Worm (Caenorhabditis elegans): ENCODE data around the gene clec-55.

Gene clec-55

DNA sequence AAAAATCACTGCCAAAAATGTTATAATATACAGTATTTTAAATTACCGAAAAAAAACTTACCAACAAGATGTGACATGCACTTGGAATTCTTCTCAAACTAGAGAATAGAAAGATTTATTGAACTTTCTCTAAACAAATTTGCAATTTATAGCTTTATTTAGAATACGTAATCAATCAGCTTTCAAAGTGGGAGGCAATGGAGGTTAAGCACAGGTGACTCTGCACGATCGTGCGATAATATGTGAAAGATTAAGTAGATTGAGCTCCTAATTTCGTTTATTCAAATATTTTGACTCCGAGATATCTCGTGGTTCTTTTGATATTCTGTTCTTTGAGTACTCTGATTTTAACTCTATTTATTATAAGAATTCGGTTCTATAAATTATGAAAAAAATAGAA lies 38.9 kb downstream of the clec-55 start, which contains the start of gene R02D5.6:
Gene R02D5.6, minus strand, starts transcription at position 101 of the 400 bp plus-strand sequence.
- TF ChIP-seq peb-1 (tag; optimal IDR thresholded peaks at IDR 0.05) (no peak), nhr-10 (tag; optimal IDR thresholded peaks at IDR 0.05) (no peak), gmeb-1 (tag; optimal IDR thresholded peaks at IDR 0.05) (no peak), nhr-25 (tag; optimal IDR thresholded peaks at IDR 0.05) (no peak), lin-11 (tag; optimal IDR thresholded peaks at IDR 0.05) (no peak), mdl-1 (tag; optimal IDR thresholded peaks at IDR 0.05) (no peak), skn-1 (tag; optimal IDR thresholded peaks at IDR 0.05) (no peak), unc-39 (tag; optimal IDR thresholded peaks at IDR 0.05) (no peak), dmd-4 (tag; optimal IDR thresholded peaks at IDR 0.05) (no peak), ceh-16 (tag; optimal IDR thresholded peaks at IDR 0.05) (no peak), elt-3 (tag; optimal IDR thresholded peaks at IDR 0.05) (no peak)

DNA sequence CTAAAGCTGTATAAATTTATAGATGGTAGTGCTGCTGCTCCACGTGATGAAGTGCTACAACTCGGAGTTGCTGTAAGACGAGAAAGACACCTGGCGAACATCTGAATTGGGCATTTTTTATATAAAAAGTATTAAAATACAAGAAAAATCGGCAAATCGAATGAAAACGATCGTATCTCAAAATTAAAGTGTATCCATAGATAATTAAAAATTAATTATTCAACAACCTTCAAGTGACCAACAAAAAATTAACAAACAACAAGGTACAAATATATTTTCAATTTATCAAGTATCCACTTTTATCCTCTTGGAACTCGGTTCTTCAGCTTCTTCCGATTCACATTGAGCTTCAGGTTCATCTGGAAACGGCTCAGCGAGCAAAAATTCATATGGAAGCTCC lies 40.2 kb downstream of the clec-55 start, which contains the start of gene R02D5.8:
Gene R02D5.8, minus strand, starts transcription at position 101 of the 400 bp plus-strand sequence.
- TF ChIP-seq ZK546.5 (tag; optimal IDR thresholded peaks at IDR 0.05) (no peak), snpc-4 (tag; optimal IDR thresholded peaks at IDR 0.05) (no peak), C34F6.9 (tag; optimal IDR thresholded peaks at IDR 0.05) (no peak)

DNA sequence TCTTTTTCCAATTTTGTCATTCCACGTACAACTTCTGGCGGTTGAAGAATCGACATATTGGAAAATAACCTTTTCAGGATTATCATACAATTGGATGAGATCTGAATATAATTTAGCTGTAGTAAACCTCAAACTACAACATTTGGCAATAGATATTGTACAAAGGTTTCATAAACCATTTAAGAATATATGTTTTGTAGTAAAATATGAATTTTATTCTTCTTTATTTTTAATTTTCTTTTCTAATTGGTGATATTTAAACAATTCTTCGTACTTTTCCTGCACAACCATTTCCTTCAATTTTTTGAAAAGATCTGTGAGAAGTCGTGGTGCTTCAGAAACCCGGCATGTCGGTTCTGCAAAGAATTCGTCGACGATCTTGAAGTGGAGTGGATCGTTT lies 41.9 kb downstream of the clec-55 start, which contains the start of gene C53A5.17:
Gene C53A5.17, minus strand, starts transcription at position 101 of the 400 bp plus-strand sequence.
- TF ChIP-seq lin-13 (GFP tag; optimal IDR thresholded peaks at IDR 0.05) (no peak), nhr-21 (tag; optimal IDR thresholded peaks at IDR 0.05) (no peak), ama-1 (optimal IDR thresholded peaks at IDR 0.05) (no peak), skn-1 (tag; optimal IDR thresholded peaks at IDR 0.05) (no peak), zag-1 (tag; optimal IDR thresholded peaks at IDR 0.05) (no peak), snpc-4 (tag; optimal IDR thresholded peaks at IDR 0.05) (no peak), lin-11 (tag; optimal IDR thresholded peaks at IDR 0.05) (no peak), nhr-77 (tag; optimal IDR thresholded peaks at IDR 0.05) (no peak), dmd-4 (tag; optimal IDR thresholded peaks at IDR 0.05) (no peak), nhr-129 (tag; optimal IDR thresholded peaks at IDR 0.05) (no peak)

DNA sequence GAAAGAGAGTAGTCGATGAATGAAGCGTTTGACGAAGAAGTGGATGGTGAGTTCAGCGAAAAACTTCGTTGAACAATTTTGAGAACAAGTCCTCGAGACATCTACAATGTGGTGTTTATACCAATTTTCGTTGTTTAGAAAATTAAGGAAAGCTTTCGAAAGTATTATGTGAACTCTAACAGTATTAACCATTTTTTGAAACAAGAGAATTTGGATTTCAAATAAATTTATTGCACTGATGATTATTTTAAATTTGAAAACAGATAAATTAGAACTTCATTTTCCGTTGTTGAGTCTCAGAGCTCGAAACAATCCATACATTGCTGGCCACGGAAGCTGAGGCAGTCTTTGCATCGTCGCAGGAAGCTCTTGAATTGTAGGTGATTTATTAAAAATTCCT lies 43.4 kb downstream of the clec-55 start, which contains the start of gene C53A5.16:
Gene C53A5.16, minus strand, starts transcription at position 101 of the 400 bp plus-strand sequence.
- TF ChIP-seq C34F6.9 (tag; optimal IDR thresholded peaks at IDR 0.05) (no peak), egl-27 (tag; optimal IDR thresholded peaks at IDR 0.05) (no peak), dmd-4 (tag; optimal IDR thresholded peaks at IDR 0.05) (no peak), nhr-25 (tag; optimal IDR thresholded peaks at IDR 0.05) (no peak), zag-1 (tag; optimal IDR thresholded peaks at IDR 0.05) (no peak)

DNA sequence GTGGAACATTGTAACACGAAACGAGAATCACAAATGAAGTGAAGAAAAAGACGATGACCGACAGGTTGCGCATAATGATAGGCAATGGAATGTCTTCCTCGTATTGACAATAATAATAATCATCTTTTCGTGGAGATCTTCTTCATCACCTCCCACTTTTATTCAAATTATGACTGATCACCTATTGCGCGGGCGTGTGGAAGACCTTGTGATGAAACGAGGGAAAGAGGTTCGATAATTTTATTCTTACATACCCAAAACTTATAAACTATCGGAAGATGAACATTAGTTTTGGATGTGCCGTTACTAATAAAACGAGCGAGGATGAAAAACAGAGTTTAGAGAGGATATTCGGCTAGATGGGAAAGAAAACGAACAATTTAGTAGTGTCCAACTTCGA lies 44.0 kb downstream of the clec-55 start, which contains the start of gene C53A5.2:
Gene C53A5.2, minus strand, starts transcription at position 101 of the 400 bp plus-strand sequence.
- TF ChIP-seq blmp-1 (tag; optimal IDR thresholded peaks at IDR 0.05; ENCODE audit: insufficient read depth) = no peak
- no peak for TF ChIP-seq Y55F3AM.14 (GFP tag; optimal IDR thresholded peaks at IDR 0.05)
- TF ChIP-seq gmeb-1 (tag; optimal IDR thresholded peaks at IDR 0.05) = no peak
- TF ChIP-seq ZK546.5 (tag; optimal IDR thresholded peaks at IDR 0.05) = no peak

DNA sequence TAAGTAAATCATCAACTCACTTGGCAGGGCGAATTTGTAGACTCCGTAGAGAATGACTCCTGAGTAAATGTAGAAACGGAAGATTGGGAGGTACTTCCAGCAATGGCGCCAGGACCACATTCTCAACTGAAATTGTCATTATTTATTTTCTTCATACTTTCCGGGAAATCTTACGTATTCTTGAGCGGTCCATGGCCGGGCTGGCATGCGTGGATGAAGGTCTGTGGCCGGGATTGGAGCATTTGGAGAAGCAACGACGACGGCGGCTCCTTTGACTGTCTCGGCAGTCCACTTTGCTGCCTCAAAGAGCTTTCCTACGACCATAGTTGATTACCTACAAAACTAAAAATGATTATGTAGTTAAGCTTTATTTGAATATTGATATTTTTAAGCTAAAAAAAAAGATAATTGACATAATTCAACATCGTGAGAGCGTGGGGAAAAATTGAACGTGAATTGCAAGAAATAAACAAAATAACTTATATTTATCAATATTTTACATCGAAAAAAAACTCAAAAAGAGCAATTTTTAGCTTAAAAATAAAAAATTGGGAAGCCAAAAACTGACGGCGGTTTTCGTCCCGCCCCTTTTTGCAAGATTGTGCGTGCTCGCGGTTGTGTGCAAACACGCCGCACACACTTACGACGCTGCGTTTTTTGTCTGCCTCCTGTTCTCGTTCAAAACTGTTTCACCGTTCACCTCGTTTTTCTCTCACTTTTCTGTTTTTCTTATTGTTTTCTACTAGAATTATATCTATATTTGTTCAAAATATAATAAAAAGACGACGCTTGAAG lies 44.9 kb downstream of the clec-55 start, which contains the start of gene ril-1:
Gene ril-1, minus strand, starts transcription at position 342 of the 795 bp plus-strand sequence.
- TF ChIP-seq lin-13 (GFP tag; optimal IDR thresholded peaks at IDR 0.05) = peak; percentile 20
- TF ChIP-seq ZK546.5 (tag; optimal IDR thresholded peaks at IDR 0.05) = no peak
- peak; percentile 34 for TF ChIP-seq nhr-129 (tag; optimal IDR thresholded peaks at IDR 0.05)
- TF ChIP-seq unc-55 (GFP tag; optimal IDR thresholded peaks at IDR 0.05) = peak; percentile 74
- no peak for TF ChIP-seq nhr-10 (tag; optimal IDR thresholded peaks at IDR 0.05)
- TF ChIP-seq sem-4 (tag; optimal IDR thresholded peaks at IDR 0.05) = no peak
- no peak for TF ChIP-seq ztf-1 (GFP tag; conservative IDR thresholded peaks at IDR 0.05)
- no peak for TF ChIP-seq alr-1 (tag; optimal IDR thresholded peaks at IDR 0.05)
- no peak for TF ChIP-seq ceh-16 (tag; optimal IDR thresholded peaks at IDR 0.05)
- TF ChIP-seq skn-1 (tag; optimal IDR thresholded peaks at IDR 0.05) = peak; percentile 60
- peak in 1 of 2 experiments; percentile 52 for TF ChIP-seq lsy-2 (tag; optimal IDR thresholded peaks at IDR 0.05)
- no peak for TF ChIP-seq nhr-11 (tag; optimal IDR thresholded peaks at IDR 0.05)
- TF ChIP-seq mbf-1 (tag; optimal IDR thresholded peaks at IDR 0.05) = no peak
- TF ChIP-seq aly-2 (tag; optimal IDR thresholded peaks at IDR 0.05) = no peak
- TF ChIP-seq unc-62 (GFP tag; optimal IDR thresholded peaks at IDR 0.05) = no peak
- TF ChIP-seq mab-5 (tag; optimal IDR thresholded peaks at IDR 0.05) = no peak
- no peak for TF ChIP-seq nhr-237 (tag; optimal IDR thresholded peaks at IDR 0.05)
- TF ChIP-seq unc-39 (tag; optimal IDR thresholded peaks at IDR 0.05) = no peak
- peak; percentile 56 for TF ChIP-seq nhr-25 (tag; optimal IDR thresholded peaks at IDR 0.05)
- TF ChIP-seq egl-27 (tag; optimal IDR thresholded peaks at IDR 0.05) = no peak
- no peak for TF ChIP-seq nhr-6 (tag; optimal IDR thresholded peaks at IDR 0.05)
- TF ChIP-seq sma-9 (GFP tag; optimal IDR thresholded peaks at IDR 0.05) = no peak
- no peak for TF ChIP-seq sma-9 (tag; optimal IDR thresholded peaks at IDR 0.05)
- TF ChIP-seq zag-1 (tag; optimal IDR thresholded peaks at IDR 0.05) = no peak
- TF ChIP-seq nhr-77 (tag; optimal IDR thresholded peaks at IDR 0.05) = no peak
- TF ChIP-seq gmeb-1 (tag; optimal IDR thresholded peaks at IDR 0.05) = peak; percentile 17
- TF ChIP-seq lin-11 (tag; optimal IDR thresholded peaks at IDR 0.05) = no peak
- no peak for TF ChIP-seq blmp-1 (tag; optimal IDR thresholded peaks at IDR 0.05; ENCODE audit: insufficient read depth)
- TF ChIP-seq dmd-4 (tag; optimal IDR thresholded peaks at IDR 0.05) = no peak
- TF ChIP-seq fos-1 (tag; optimal IDR thresholded peaks at IDR 0.05) = peak; percentile 35
- no peak for TF ChIP-seq lin-39 (tag; optimal IDR thresholded peaks at IDR 0.05)
